Worm (Caenorhabditis elegans): ENCODE data around the gene spp-13.

DNA sequence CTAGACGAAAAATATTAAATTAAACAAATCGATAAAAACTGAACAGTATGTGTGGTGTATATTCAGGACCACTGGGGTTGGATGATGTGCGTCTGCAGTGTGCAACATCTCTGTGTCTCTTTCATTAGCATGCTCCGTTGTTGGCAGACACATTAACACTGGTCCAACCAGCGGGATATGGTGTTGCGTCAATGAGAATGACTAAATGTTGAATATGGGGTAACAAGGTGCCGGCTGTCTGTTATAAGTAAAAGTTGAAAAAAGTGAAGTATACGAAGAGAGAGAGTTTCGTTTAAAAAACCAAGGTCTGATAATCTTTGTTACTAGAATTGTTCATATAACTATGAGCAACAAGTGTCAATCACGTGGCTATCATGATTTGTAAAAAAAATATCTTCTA, 1.5 kb downstream of the spp-13 start, which contains the start of gene ced-8:
- TF ChIP-seq blmp-1 (tag; optimal IDR thresholded peaks at IDR 0.05) (no peak), unc-39 (tag; optimal IDR thresholded peaks at IDR 0.05) (no peak), elt-3 (tag; optimal IDR thresholded peaks at IDR 0.05) (no peak)
